Fruit fly (Drosophila melanogaster) whole organism, embryonic: Measurements from ENCODE around the gene asun.
A peak's percentile ranks its signal among the peaks of the same experiment; 100 is the strongest.

ENCODE experiments used
- CG10321 ChIP-seq: fragments of 200-800 bp; sonication (Bioruptor generic); IDR thresholded peaks from 2 replicates; pipeline ENCODE4 v1.3.6; 2022; ENCODE audit warnings: missing biosample characterization, missing genetic modification characterization
- CG10979 ChIP-seq: fragments of 200-800 bp; sonication (Bioruptor generic); optimal IDR thresholded peaks from 2 replicates; lab custom pipeline; 2018; ENCODE audit warnings: missing biosample characterization, mild to moderate bottlenecking, missing genetic modification characterization, moderate library complexity
- CG1233 ChIP-seq: fragments of 200-800 bp; sonication (Bioruptor generic); optimal IDR thresholded peaks from 4 replicates; lab custom pipeline; 2018; ENCODE audit warnings: missing biosample characterization, mild to moderate bottlenecking, missing genetic modification characterization
- CG12942 ChIP-seq: fragments of 200-800 bp; sonication (Bioruptor generic); optimal IDR thresholded peaks from 3 replicates; lab custom pipeline; 2016; ENCODE audit warnings: missing biosample characterization, missing genetic modification characterization
- CG16815 ChIP-seq: fragments of 200-800 bp; sonication (Bioruptor generic); optimal IDR thresholded peaks from 3 replicates; lab custom pipeline; 2017; ENCODE audit warnings: missing biosample characterization, mild to moderate bottlenecking, missing genetic modification characterization
- CG31365 ChIP-seq: fragments of 200-800 bp; sonication (Bioruptor generic); optimal IDR thresholded peaks from 2 replicates; lab custom pipeline; 2018; ENCODE audit warnings: missing biosample characterization, mild to moderate bottlenecking, missing genetic modification characterization
- CG32767 ChIP-seq: fragments of 200-800 bp; sonication (Bioruptor generic); IDR thresholded peaks from 2 replicates; pipeline ENCODE4 v1.3.6; 2022; ENCODE audit warnings: missing biosample characterization, missing genetic modification characterization
- CG6654 ChIP-seq: fragments of 200-800 bp; sonication (Bioruptor generic); optimal IDR thresholded peaks from 2 replicates; lab custom pipeline; 2017; ENCODE audit warnings: missing biosample characterization, mild to moderate bottlenecking, missing genetic modification characterization
- CG6689 ChIP-seq: fragments of 200-800 bp; sonication (Bioruptor generic); IDR thresholded peaks from 2 replicates; pipeline ENCODE4 v1.3.6; 2022; ENCODE audit warnings: missing biosample characterization, missing genetic modification characterization
- CG7271 ChIP-seq: fragments of 200-800 bp; sonication (Bioruptor generic); optimal IDR thresholded peaks from 2 replicates; lab custom pipeline; 2018; ENCODE audit warnings: missing biosample characterization, mild to moderate bottlenecking, missing genetic modification characterization, moderate library complexity
- CG7357 ChIP-seq: fragments of 200-800 bp; sonication (Bioruptor generic); IDR thresholded peaks from 3 replicates; pipeline ENCODE4 v1.3.6; 2022; ENCODE audit warnings: missing biosample characterization, missing genetic modification characterization
- CG9876 ChIP-seq: fragments of 200-800 bp; sonication (Bioruptor generic); optimal IDR thresholded peaks from 2 replicates; lab custom pipeline; 2016; ENCODE audit warnings: missing biosample characterization, missing genetic modification characterization
- Dbx ChIP-seq: fragments of 200-800 bp; sonication (Bioruptor generic); IDR thresholded peaks from 3 replicates; pipeline ENCODE4 v1.3.6; 2022; ENCODE audit warnings: missing biosample characterization, missing genetic modification characterization
- Deaf1 ChIP-seq: fragments of 200-800 bp; optimal IDR thresholded peaks from 3 replicates; lab custom pipeline; 2019; ENCODE audit warnings: missing biosample characterization, mild to moderate bottlenecking, missing genetic modification characterization, moderate library complexity
- Dip3 ChIP-seq: fragments of 200-800 bp; sonication (Bioruptor generic); optimal IDR thresholded peaks from 3 replicates; lab custom pipeline; 2016; ENCODE audit warnings: missing biosample characterization, missing genetic modification characterization
- Dp ChIP-seq: fragments of 200-800 bp; sonication (Bioruptor generic); optimal IDR thresholded peaks from 2 replicates; lab custom pipeline; 2018; ENCODE audit warnings: missing biosample characterization, mild to moderate bottlenecking, missing genetic modification characterization, moderate library complexity
- Dref ChIP-seq: fragments of 200-800 bp; sonication (Bioruptor generic); IDR thresholded peaks from 2 replicates; pipeline ENCODE4 v1.3.6; 2022; ENCODE audit warnings: missing biosample characterization, missing genetic modification characterization
- ERR ChIP-seq: fragments of 200-800 bp; sonication (Bioruptor generic); optimal IDR thresholded peaks from 2 replicates; lab custom pipeline; 2016; ENCODE audit warnings: missing biosample characterization, missing genetic modification characterization
- Fer2 ChIP-seq: fragments of 200-800 bp; sonication (Bioruptor generic); optimal IDR thresholded peaks from 2 replicates; lab custom pipeline; 2018; ENCODE audit warnings: missing biosample characterization, mild to moderate bottlenecking, missing genetic modification characterization, moderate library complexity
- Gsc ChIP-seq: fragments of 200-800 bp; sonication (Bioruptor generic); IDR thresholded peaks from 2 replicates; pipeline ENCODE4 v1.3.6; 2022; ENCODE audit warnings: missing biosample characterization, missing genetic modification characterization
- HLH4C ChIP-seq: fragments of 200-800 bp; sonication (Bioruptor generic); IDR thresholded peaks from 3 replicates; pipeline ENCODE4 v1.3.6; 2022; ENCODE audit warnings: missing biosample characterization, missing genetic modification characterization; ENCODE audit not compliant: partially characterized antibody
- HLH54F ChIP-seq: fragments of 200-800 bp; sonication (Bioruptor generic); optimal IDR thresholded peaks from 3 replicates; lab custom pipeline; 2016; ENCODE audit warnings: missing biosample characterization, missing genetic modification characterization
- Lim3 ChIP-seq: fragments of 200-800 bp; sonication (Bioruptor generic); IDR thresholded peaks from 2 replicates; pipeline ENCODE4 v1.3.6; 2022; ENCODE audit warnings: missing biosample characterization, missing genetic modification characterization
- Med ChIP-seq: fragments of 200-800 bp; sonication (Bioruptor generic); peaks from one replicate; lab custom pipeline; 2016; ENCODE audit warnings: missing biosample characterization, missing genetic modification characterization, mild to moderate bottlenecking, inconsistent platforms, moderate library complexity
- Rx ChIP-seq: fragments of 200-800 bp; sonication (Bioruptor generic); IDR thresholded peaks from 2 replicates; pipeline ENCODE4 v1.3.6; 2022; ENCODE audit warnings: missing biosample characterization, missing genetic modification characterization
- Sry-δ ChIP-seq: fragments of 200-800 bp; sonication (Bioruptor generic); optimal IDR thresholded peaks from 2 replicates; lab custom pipeline; 2016; ENCODE audit warnings: missing biosample characterization, missing genetic modification characterization
- TFAM ChIP-seq: fragments of 200-800 bp; sonication (Bioruptor generic); optimal IDR thresholded peaks from 2 replicates; lab custom pipeline; 2017; ENCODE audit warnings: missing biosample characterization, missing genetic modification characterization, inconsistent platforms
- ac ChIP-seq: fragments of 200-800 bp; sonication (Bioruptor generic); optimal IDR thresholded peaks from 3 replicates; lab custom pipeline; 2017; ENCODE audit warnings: missing biosample characterization, mild to moderate bottlenecking, missing genetic modification characterization
- ase ChIP-seq: fragments of 200-800 bp; sonication (Bioruptor generic); IDR thresholded peaks from 3 replicates; pipeline ENCODE4 v1.3.6; 2022; ENCODE audit warnings: missing biosample characterization, missing genetic modification characterization
- ash1 ChIP-seq: fragments of 200-800 bp; sonication (Bioruptor generic); optimal IDR thresholded peaks from 2 replicates; lab custom pipeline; 2018; ENCODE audit warnings: missing biosample characterization, mild to moderate bottlenecking, missing genetic modification characterization
- bbx ChIP-seq: fragments of 200-800 bp; sonication (Bioruptor generic); IDR thresholded peaks from 2 replicates; pipeline ENCODE4 v1.3.6; 2022; ENCODE audit warnings: missing biosample characterization, missing genetic modification characterization; ENCODE audit not compliant: partially characterized antibody
- cg ChIP-seq: fragments of 200-800 bp; sonication (Bioruptor generic); optimal IDR thresholded peaks from 3 replicates; lab custom pipeline; 2019; ENCODE audit warnings: missing biosample characterization, mild to moderate bottlenecking, missing genetic modification characterization, moderate library complexity
- chinmo ChIP-seq: fragments of 200-800 bp; sonication (Bioruptor generic); IDR thresholded peaks from 4 replicates; pipeline ENCODE4 v1.3.6; 2022; ENCODE audit warnings: missing biosample characterization, missing genetic modification characterization; ENCODE audit not compliant: partially characterized antibody
- crc ChIP-seq: fragments of 200-800 bp; sonication (Bioruptor generic); optimal IDR thresholded peaks from 2 replicates; lab custom pipeline; 2016; ENCODE audit warnings: missing biosample characterization, missing genetic modification characterization
- emc ChIP-seq: fragments of 200-800 bp; sonication (Bioruptor generic); optimal IDR thresholded peaks from 2 replicates; lab custom pipeline; 2016; ENCODE audit warnings: missing biosample characterization, missing genetic modification characterization
- eyg ChIP-seq: fragments of 200-800 bp; sonication (Bioruptor generic); optimal IDR thresholded peaks from 3 replicates; lab custom pipeline; 2016; ENCODE audit warnings: missing biosample characterization, missing genetic modification characterization
- fru ChIP-seq: fragments of >200 bp; optimal IDR thresholded peaks from 2 replicates; lab custom pipeline; 2017
- gce ChIP-seq: fragments of 200-800 bp; sonication (Bioruptor generic); IDR thresholded peaks from 3 replicates; pipeline ENCODE4 v1.3.6; 2022; ENCODE audit warnings: missing biosample characterization, missing genetic modification characterization
- grau ChIP-seq: fragments of 200-800 bp; optimal IDR thresholded peaks from 3 replicates; lab custom pipeline; 2019; ENCODE audit warnings: missing biosample characterization, mild to moderate bottlenecking, missing genetic modification characterization, moderate library complexity
- gro ChIP-seq: fragments of 200-800 bp; sonication (Bioruptor generic); optimal IDR thresholded peaks from 2 replicates; lab custom pipeline; 2016; ENCODE audit warnings: missing biosample characterization, missing genetic modification characterization
- gt ChIP-seq: fragments of 200-800 bp; sonication (Bioruptor generic); IDR thresholded peaks from 2 replicates; pipeline ENCODE4 v1.3.6; 2022; ENCODE audit warnings: missing biosample characterization, missing genetic modification characterization
- her ChIP-seq: fragments of 200-800 bp; sonication (Bioruptor generic); optimal IDR thresholded peaks from 2 replicates; lab custom pipeline; 2016; ENCODE audit warnings: missing biosample characterization, missing genetic modification characterization
- jigr1 ChIP-seq: fragments of 200-800 bp; sonication (Bioruptor generic); IDR thresholded peaks from 3 replicates; pipeline ENCODE4 v1.3.6; 2022; ENCODE audit warnings: missing biosample characterization, missing genetic modification characterization
- ken ChIP-seq: fragments of 200-800 bp; sonication (Bioruptor generic); IDR thresholded peaks from 3 replicates; pipeline ENCODE4 v1.3.6; 2022; ENCODE audit warnings: missing biosample characterization, missing genetic modification characterization
- luna ChIP-seq: fragments of 200-800 bp; sonication (Bioruptor generic); optimal IDR thresholded peaks from 2 replicates; lab custom pipeline; 2016; ENCODE audit warnings: missing biosample characterization, missing genetic modification characterization
- mld ChIP-seq: fragments of 200-800 bp; sonication (Bioruptor generic); IDR thresholded peaks from 3 replicates; pipeline ENCODE4 v1.3.6; 2022; ENCODE audit warnings: missing biosample characterization, missing genetic modification characterization; ENCODE audit not compliant: partially characterized antibody
- pros ChIP-seq: fragments of 200-800 bp; sonication (Bioruptor generic); optimal IDR thresholded peaks from 3 replicates; lab custom pipeline; 2019; ENCODE audit warnings: missing biosample characterization, mild to moderate bottlenecking, missing genetic modification characterization, moderate library complexity
- pzg ChIP-seq: fragments of 200-800 bp; sonication (Bioruptor generic); optimal IDR thresholded peaks from 3 replicates; lab custom pipeline; 2018; ENCODE audit warnings: missing biosample characterization, mild to moderate bottlenecking, missing genetic modification characterization, moderate library complexity
- sens ChIP-seq: fragments of 200-800 bp; sonication (Bioruptor generic); peaks from one replicate; lab custom pipeline; 2016; ENCODE audit warnings: missing biosample characterization, missing genetic modification characterization
- zfh1 ChIP-seq: fragments of 200-800 bp; sonication (Bioruptor generic); IDR thresholded peaks from 3 replicates; pipeline ENCODE4 v1.3.6; 2022; ENCODE audit warnings: missing biosample characterization, missing genetic modification characterization

The asun gene

dm6 chr3R:16247609-16248499 is 16.2 kb upstream of the asun start (continued):
- TF ChIP-seq Med (peak; percentile 84), luna (GFP tag; lab: Kevin White, UChicago) (no peak), TFAM (GFP tag; lab: Kevin White, UChicago) (no peak), Dbx (GFP tag; lab: Robert Waterston, UW) (peak; percentile 96), CG10321 (GFP tag; lab: Robert Waterston, UW) (no peak), CG7357 (GFP tag; lab: Robert Waterston, UW) (peak; percentile 75; the same call in 1 of the 3 replicates), HLH4C (GFP tag; lab: Robert Waterston, UW) (0 out of 3 replicates have a peak, but pooled peaks have one; percentile 6), Fer2 (tag; lab: Kevin White, UChicago) (peak; percentile 78), chinmo (GFP tag; lab: Robert Waterston, UW) (0 out of 4 replicates have a peak, but pooled peaks have one; percentile 22), ERR (GFP tag; lab: Kevin White, UChicago) (no peak), fru (lab: Kevin White, UChicago) (no peak), sens (GFP tag; lab: Kevin White, UChicago) (peak; percentile 92), Lim3 (GFP tag; lab: Robert Waterston, UW) (no peak), CG6654 (GFP tag; lab: Kevin White, UChicago) (peak; percentile 71), ac (GFP tag; lab: Kevin White, UChicago) (no peak), Deaf1 (tag; lab: Kevin White, UChicago) (peak; percentile 46), gt (peak; percentile 43; the same call in 1 of the 2 replicates), Sry-δ (GFP tag; lab: Kevin White, UChicago) (peak; percentile 61), CG31365 (tag; lab: Kevin White, UChicago) (peak; percentile 78), HLH54F (peak; percentile 52), CG12942 (GFP tag; lab: Kevin White, UChicago) (peak; percentile 32), bbx (GFP tag; lab: Robert Waterston, UW) (no peak; the same call in 1 of the 2 replicates), CG9876 (GFP tag; lab: Kevin White, UChicago) (peak; percentile 33), ase (GFP tag; lab: Robert Waterston, UW) (peak; percentile 56; the same call in 1 of the 3 replicates), ken (GFP tag; lab: Robert Waterston, UW) (no peak), emc (GFP tag; lab: Kevin White, UChicago) (peak; percentile 68), her (GFP tag; lab: Kevin White, UChicago) (peak; percentile 31), Gsc (GFP tag; lab: Robert Waterston, UW) (no peak), gro (GFP tag; lab: Kevin White, UChicago) (no peak), Dp (GFP tag; lab: Kevin White, UChicago) (no peak), CG6689 (GFP tag; lab: Robert Waterston, UW) (peak; percentile 64), jigr1 (GFP tag; lab: Robert Waterston, UW) (peak; percentile 50; the same call in 2 of the 3 replicates), mld (no peak), Dip3 (peak; percentile 23), cg (GFP tag; lab: Kevin White, UChicago) (peak; percentile 37), Rx (GFP tag; lab: Robert Waterston, UW) (peak; percentile 75), CG10979 (tag; lab: Kevin White, UChicago) (peak; percentile 85), Dref (GFP tag; lab: Robert Waterston, UW) (no peak), ash1 (no peak), crc (no peak), grau (peak; percentile 77), CG1233 (GFP tag; lab: Kevin White, UChicago) (peak; percentile 90), pros (GFP tag; lab: Kevin White, UChicago) (peak; percentile 67), gce (GFP tag; lab: Robert Waterston, UW) (no peak), CG16815 (GFP tag; lab: Kevin White, UChicago) (peak; percentile 44), zfh1 (GFP tag; lab: Robert Waterston, UW) (peak; percentile 81), pzg (GFP tag; lab: Kevin White, UChicago) (peak; percentile 22), CG7271 (tag; lab: Kevin White, UChicago) (no peak), eyg (GFP tag; lab: Kevin White, UChicago) (peak; percentile 87), CG32767 (no peak; the same call in 1 of the 2 replicates)
